Worm (Caenorhabditis elegans) whole organism, mixed stage, embryonic: ENCODE data around the gene C49A9.10.

ENCODE experiments used
- ceh-43 ChIP-seq: fragments of 200-800 bp; sonication (Bioruptor generic); optimal IDR thresholded peaks from 2 replicates; lab custom pipeline; 2018; ENCODE audit warnings: mild to moderate bottlenecking, missing genetic modification characterization, moderate library complexity, missing compliant biosample characterization
- nhr-12 ChIP-seq: fragments of 150-350 bp; optimal IDR thresholded peaks from 2 replicates; lab custom pipeline; 2014; ENCODE audit warnings: missing biosample characterization, missing genetic modification characterization
- nhr-237 ChIP-seq: fragments of 150-350 bp; optimal IDR thresholded peaks from 2 replicates; lab custom pipeline; 2014; ENCODE audit warnings: missing biosample characterization, missing genetic modification characterization
- nhr-76 ChIP-seq: sonication (generic microtip); optimal IDR thresholded peaks from 2 replicates; lab custom pipeline; 2017; ENCODE audit warnings: missing biosample characterization, missing genetic modification characterization
- snpc-4 ChIP-seq: fragments of 150-350 bp; optimal IDR thresholded peaks from 2 replicates; lab custom pipeline; 2014; ENCODE audit warnings: missing biosample characterization, missing genetic modification characterization
- unc-39 ChIP-seq: fragments of 150-350 bp; optimal IDR thresholded peaks from 2 replicates; lab custom pipeline; 2014; ENCODE audit warnings: missing biosample characterization, missing genetic modification characterization
- unc-62 ChIP-seq: fragments of 150-350 bp; optimal IDR thresholded peaks from 2 replicates; lab custom pipeline; 2014; ENCODE audit warnings: missing biosample characterization, missing genetic modification reagents, missing genetic modification characterization
- ztf-11 ChIP-seq: fragments of 150-350 bp; optimal IDR thresholded peaks from 2 replicates; lab custom pipeline; 2014; ENCODE audit warnings: missing biosample characterization, missing genetic modification characterization

DNA sequence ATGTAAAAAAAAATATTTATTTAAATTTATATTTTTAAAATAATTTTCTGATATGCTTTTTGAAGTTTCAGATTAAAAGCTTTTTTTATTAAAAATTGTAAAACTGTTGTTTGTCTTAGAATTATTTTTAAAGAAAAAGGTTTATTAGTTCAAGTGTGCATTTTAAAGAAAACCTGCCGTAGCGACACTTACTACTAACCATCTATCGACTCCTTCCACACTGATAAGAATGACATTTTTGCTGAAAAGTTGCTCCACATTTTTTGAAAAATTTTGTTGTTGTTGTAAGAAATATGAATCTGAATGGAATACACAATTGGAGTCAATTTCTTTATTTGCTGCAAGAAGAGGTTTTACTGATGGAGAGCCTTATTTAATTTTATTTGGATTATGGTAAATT lies 21.8 kb upstream of the C49A9.10 start, which contains the start of gene C49A9.1:
- TF ChIP-seq ceh-43 (GFP tag; lab: Kevin White, UChicago) (no peak), snpc-4 (tag; lab: Kevin White, UChicago) (no peak), nhr-12 (tag; lab: Kevin White, UChicago) (no peak), nhr-237 (tag; lab: Kevin White, UChicago) (no peak), unc-39 (no peak), unc-62 (GFP tag; lab: Kevin White, UChicago) (no peak), ztf-11 (tag; lab: Kevin White, UChicago) (no peak), nhr-76 (tag; lab: Kevin White, UChicago) (no peak)
